Worm (Caenorhabditis elegans) whole organism, early embryonic: ENCODE results near the gene ZK1240.1.
"Not testable (repeated sequence)": the region's sequence is repeated elsewhere in the genome, so short reads cannot be mapped to it uniquely, and the experiment has no call there.

Experiments used
- B0310.2 ChIP-seq: sonication (generic microtip); optimal IDR thresholded peaks from 2 replicates; lab custom pipeline; 2016; ENCODE audit warnings: mild to moderate bottlenecking, missing genetic modification characterization, missing compliant biosample characterization
- F13C5.2 ChIP-seq: sonication (generic microtip); optimal IDR thresholded peaks from 2 replicates; lab custom pipeline; 2017; ENCODE audit warnings: mild to moderate bottlenecking, missing genetic modification characterization, inconsistent platforms, missing compliant biosample characterization
- aly-1 ChIP-seq: sonication (generic microtip); optimal IDR thresholded peaks from 2 replicates; lab custom pipeline; 2016; ENCODE audit warnings: missing genetic modification characterization, missing compliant biosample characterization
- ama-1 ChIP-seq: fragments of 150-350 bp; optimal IDR thresholded peaks from 2 replicates; lab custom pipeline; 2014
- ceh-13 ChIP-seq: fragments of 200-800 bp; sonication (Bioruptor generic); optimal IDR thresholded peaks from 2 replicates; lab custom pipeline; 2018; ENCODE audit warnings: mild to moderate bottlenecking, missing genetic modification characterization, missing compliant biosample characterization
- ceh-36 ChIP-seq: sonication (generic microtip); optimal IDR thresholded peaks from 2 replicates; lab custom pipeline; 2016; ENCODE audit warnings: missing genetic modification characterization, inconsistent platforms, missing compliant biosample characterization
- ets-7 ChIP-seq: sonication (generic microtip); optimal IDR thresholded peaks from 2 replicates; lab custom pipeline; 2016; ENCODE audit warnings: missing genotype, missing genetic modification characterization, missing compliant biosample characterization
- flt-1 ChIP-seq: fragments of 200-800 bp; sonication (Bioruptor generic); IDR thresholded peaks from 2 replicates; pipeline ENCODE4 v1.3.6; 2022; ENCODE audit warnings: missing genetic modification characterization, missing compliant biosample characterization
- hmbx-1 ChIP-seq: sonication (generic microtip); optimal IDR thresholded peaks from 2 replicates; lab custom pipeline; 2016; ENCODE audit warnings: mild to moderate bottlenecking, missing genetic modification characterization, missing compliant biosample characterization
- hmg-4 ChIP-seq: fragments of 200-800 bp; sonication (Bioruptor generic); optimal IDR thresholded peaks from 2 replicates; lab custom pipeline; 2018; ENCODE audit warnings: mild to moderate bottlenecking, missing genetic modification characterization, missing compliant biosample characterization
- hnd-1 ChIP-seq: sonication (generic microtip); optimal IDR thresholded peaks from 2 replicates; lab custom pipeline; 2016; ENCODE audit warnings: missing genetic modification characterization, missing compliant biosample characterization
- pes-1 ChIP-seq: fragments of 200-800 bp; sonication (Bioruptor generic); IDR thresholded peaks from 2 replicates; pipeline ENCODE4 v1.3.6; 2022; ENCODE audit warnings: missing genetic modification reagents, missing genetic modification characterization, missing compliant biosample characterization
- scrt-1 ChIP-seq: fragments of 200-800 bp; sonication (Bioruptor generic); IDR thresholded peaks from 2 replicates; pipeline ENCODE4 v1.3.6; 2022; ENCODE audit warnings: missing genetic modification characterization, missing compliant biosample characterization
- sea-1 ChIP-seq: fragments of 200-800 bp; sonication (Bioruptor generic); conservative IDR thresholded peaks from 2 replicates; pipeline ENCODE4 v1.3.6; 2022; ENCODE audit warnings: missing genetic modification characterization, missing compliant biosample characterization
- tbx-11 ChIP-seq: fragments of 200-800 bp; sonication (Bioruptor generic); IDR thresholded peaks from 2 replicates; pipeline ENCODE4 v1.3.6; 2022; ENCODE audit warnings: missing genetic modification characterization, missing compliant biosample characterization
- tbx-37 ChIP-seq: fragments of 200-800 bp; sonication (Bioruptor generic); conservative IDR thresholded peaks from 2 replicates; pipeline ENCODE4 v1.3.6; 2022; ENCODE audit warnings: missing genetic modification reagents, missing genetic modification characterization, missing compliant biosample characterization
- tra-4 ChIP-seq: sonication (generic microtip); optimal IDR thresholded peaks from 2 replicates; lab custom pipeline; 2017; ENCODE audit warnings: missing genetic modification characterization, missing compliant biosample characterization

The ZK1240.1 gene

DNA sequence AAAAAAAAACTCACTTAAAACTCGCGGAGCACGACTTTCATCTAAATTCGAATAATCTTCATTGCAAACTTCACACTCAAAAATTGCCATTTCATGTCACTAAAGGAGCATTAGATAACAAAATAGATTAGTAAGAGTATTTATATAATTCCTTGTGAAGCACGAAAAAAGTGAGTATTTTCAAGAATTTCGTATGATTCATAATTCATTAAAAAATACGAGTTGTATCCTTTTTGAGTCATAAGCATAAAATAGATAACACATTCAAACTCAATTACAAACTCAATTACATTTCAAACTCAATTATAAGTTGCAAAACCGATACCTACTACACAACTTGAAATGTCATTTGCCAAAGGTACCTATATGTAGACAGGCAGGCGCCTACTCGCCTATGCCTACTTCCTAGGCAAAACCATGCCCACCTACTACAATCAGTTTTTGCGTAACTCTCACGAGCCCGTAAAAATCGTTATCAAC, at the start of gene ZK1240.1, which contains the start of gene ZK1240.8:
TSS of gene ZK1240.1 (plus strand) at position 430 of the 480 bp plus-strand sequence.
TSS of gene ZK1240.8 (minus strand) at position 101 of the 480 bp plus-strand sequence.
- TF ChIP-seq hmg-4 (GFP tag; lab: Kevin White, UChicago) (no peak), flt-1 (GFP tag; lab: Robert Waterston, UW) (no peak), tbx-11 (GFP tag; lab: Robert Waterston, UW) (no peak), ceh-36 (tag; lab: Kevin White, UChicago) (no peak)

DNA sequence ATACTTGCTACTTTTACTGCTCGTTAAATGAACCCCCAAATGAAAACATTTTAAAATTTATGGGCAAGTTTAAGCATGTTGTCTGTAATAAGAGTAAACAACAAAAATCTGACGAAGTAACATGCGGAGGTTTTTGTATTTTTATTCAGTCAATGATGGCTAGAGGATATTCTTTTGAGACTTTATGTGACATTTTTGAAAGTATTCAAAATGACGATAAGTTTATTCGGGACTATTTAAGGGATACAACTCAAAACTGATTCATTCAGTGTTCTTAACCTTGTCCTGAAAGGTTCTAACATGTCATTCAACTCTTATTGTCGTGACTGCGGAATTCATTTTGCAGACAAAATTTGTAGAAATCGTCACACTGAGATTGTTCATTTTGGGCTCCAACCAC, 49.4 kb upstream of the ZK1240.1 start, which contains the start of gene K09F6.11:
TSS of gene K09F6.11 (plus strand) at position 301 of the 400 bp plus-strand sequence.
- TF ChIP-seq sea-1 (GFP tag; lab: Robert Waterston, UW) = no peak
- TF ChIP-seq ama-1 (lab: Kevin White, UChicago) = no peak
- TF ChIP-seq tbx-11 (GFP tag; lab: Robert Waterston, UW) = no peak
- TF ChIP-seq ceh-13 (GFP tag; lab: Kevin White, UChicago) = no peak
- no peak for TF ChIP-seq ceh-36 (tag; lab: Kevin White, UChicago)
- no peak for TF ChIP-seq pes-1 (GFP tag; lab: Robert Waterston, UW)
- no peak for TF ChIP-seq tra-4 (tag; lab: Kevin White, UChicago)
- no peak for TF ChIP-seq hnd-1 (tag; lab: Kevin White, UChicago)
- no peak for TF ChIP-seq ets-7
- TF ChIP-seq tbx-37 (GFP tag; lab: Robert Waterston, UW) = no peak
- TF ChIP-seq flt-1 (GFP tag; lab: Robert Waterston, UW) = no peak
- no peak for TF ChIP-seq hmg-4 (GFP tag; lab: Kevin White, UChicago)

DNA sequence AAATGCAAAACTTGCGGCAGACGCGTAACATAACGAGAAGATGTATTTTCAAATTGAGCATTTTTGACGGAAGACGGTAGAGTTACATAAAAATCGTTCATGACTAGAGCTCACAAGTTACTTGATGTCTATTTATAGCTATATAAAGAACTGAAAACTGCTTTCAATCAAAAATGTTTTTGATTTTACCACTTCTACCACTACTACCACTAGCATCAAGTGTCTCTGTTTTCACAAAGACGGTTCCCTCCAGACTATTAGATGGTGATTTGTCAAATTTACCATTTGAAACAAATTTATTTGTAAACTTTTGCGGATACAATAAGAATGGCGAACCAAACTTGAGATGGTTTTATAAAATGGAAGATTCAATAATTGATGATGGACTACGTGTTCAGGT, 46.6 kb upstream of the ZK1240.1 start, which contains the start of gene K09F6.9:
TSS of gene K09F6.9 (minus strand) at position 101 of the 400 bp plus-strand sequence.
- TF ChIP-seq flt-1 (GFP tag; lab: Robert Waterston, UW); hnd-1 (tag; lab: Kevin White, UChicago); aly-1 (tag; lab: Kevin White, UChicago): not testable (repeated sequence)

DNA sequence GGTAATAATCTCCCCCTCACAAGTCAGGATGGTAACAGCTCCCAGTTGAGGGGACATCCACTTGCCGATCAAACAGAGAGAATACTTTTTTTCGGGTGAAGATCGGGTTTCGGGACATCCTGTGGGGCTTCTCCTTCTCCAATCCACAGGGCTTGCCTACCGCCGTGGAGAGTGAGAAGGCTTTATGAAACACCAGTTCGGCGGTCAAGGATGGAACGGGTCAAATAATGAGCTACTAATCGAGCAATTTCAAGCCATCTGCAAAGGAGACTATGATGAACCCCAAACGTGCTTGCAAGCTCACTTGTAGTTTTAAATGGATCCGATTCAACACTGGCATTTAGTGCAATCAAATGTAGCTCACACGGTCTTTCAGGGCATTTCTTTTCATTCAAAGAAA, 44.5 kb upstream of the ZK1240.1 start:
- TF ChIP-seq pes-1 (GFP tag; lab: Robert Waterston, UW) = no peak
- TF ChIP-seq ceh-36 (tag; lab: Kevin White, UChicago) = no peak
- no peak for TF ChIP-seq hmg-4 (GFP tag; lab: Kevin White, UChicago)
- no peak for TF ChIP-seq tbx-37 (GFP tag; lab: Robert Waterston, UW)
- no peak for TF ChIP-seq ama-1 (lab: Kevin White, UChicago)
- no peak for TF ChIP-seq tbx-11 (GFP tag; lab: Robert Waterston, UW)
- TF ChIP-seq B0310.2 (tag; lab: Kevin White, UChicago) = no peak
- no peak for TF ChIP-seq ets-7
- no peak for TF ChIP-seq flt-1 (GFP tag; lab: Robert Waterston, UW)
- TF ChIP-seq aly-1 (tag; lab: Kevin White, UChicago) = no peak
- no peak for TF ChIP-seq F13C5.2 (tag; lab: Kevin White, UChicago)
- no peak for TF ChIP-seq scrt-1 (GFP tag; lab: Robert Waterston, UW)
- no peak for TF ChIP-seq tra-4 (tag; lab: Kevin White, UChicago)
- TF ChIP-seq sea-1 (GFP tag; lab: Robert Waterston, UW) = no peak
- no peak for TF ChIP-seq ceh-13 (GFP tag; lab: Kevin White, UChicago)
- TF ChIP-seq hnd-1 (tag; lab: Kevin White, UChicago) = no peak
- TF ChIP-seq hmbx-1 (tag; lab: Kevin White, UChicago) = no peak

DNA sequence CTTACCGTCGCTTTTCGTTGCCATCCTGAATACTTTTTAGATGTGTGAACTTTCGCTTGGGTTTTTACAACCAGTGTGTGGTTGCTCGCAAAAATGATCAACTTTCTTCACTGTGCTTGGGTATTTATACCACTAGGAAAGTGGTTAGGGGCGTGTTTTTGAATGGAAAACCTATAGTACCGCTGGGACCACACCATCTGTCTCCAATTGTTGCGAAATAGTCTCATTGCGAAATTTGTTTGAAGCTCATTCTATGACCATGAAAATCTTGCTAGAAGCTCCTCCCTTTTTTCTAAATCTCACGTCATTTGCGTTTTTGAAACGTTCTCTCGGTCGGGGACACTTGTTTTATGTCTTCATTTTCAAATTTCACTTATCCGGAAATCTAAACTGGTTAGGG, 40.4 kb upstream of the ZK1240.1 start, which contains the start of the genes K09F6.10 and K09F6.13:
TSS of gene K09F6.10 (minus strand) at position 86 of the 400 bp plus-strand sequence.
TSS of gene K09F6.13 (plus strand) at position 317 of the 400 bp plus-strand sequence.
- no peak for TF ChIP-seq hmbx-1 (tag; lab: Kevin White, UChicago)
- no peak for TF ChIP-seq ceh-36 (tag; lab: Kevin White, UChicago)
- TF ChIP-seq aly-1 (tag; lab: Kevin White, UChicago) = no peak
- no peak for TF ChIP-seq ceh-13 (GFP tag; lab: Kevin White, UChicago)
- TF ChIP-seq hmg-4 (GFP tag; lab: Kevin White, UChicago) = no peak
- no peak for TF ChIP-seq tbx-37 (GFP tag; lab: Robert Waterston, UW)
- TF ChIP-seq ets-7 = no peak
- TF ChIP-seq flt-1 (GFP tag; lab: Robert Waterston, UW) = no peak
- TF ChIP-seq ama-1 (lab: Kevin White, UChicago) = no peak
- no peak for TF ChIP-seq sea-1 (GFP tag; lab: Robert Waterston, UW)
- TF ChIP-seq tbx-11 (GFP tag; lab: Robert Waterston, UW) = no peak
- TF ChIP-seq tra-4 (tag; lab: Kevin White, UChicago) = no peak
- TF ChIP-seq pes-1 (GFP tag; lab: Robert Waterston, UW) = no peak
- no peak for TF ChIP-seq B0310.2 (tag; lab: Kevin White, UChicago)
- no peak for TF ChIP-seq scrt-1 (GFP tag; lab: Robert Waterston, UW)
- no peak for TF ChIP-seq F13C5.2 (tag; lab: Kevin White, UChicago)

DNA sequence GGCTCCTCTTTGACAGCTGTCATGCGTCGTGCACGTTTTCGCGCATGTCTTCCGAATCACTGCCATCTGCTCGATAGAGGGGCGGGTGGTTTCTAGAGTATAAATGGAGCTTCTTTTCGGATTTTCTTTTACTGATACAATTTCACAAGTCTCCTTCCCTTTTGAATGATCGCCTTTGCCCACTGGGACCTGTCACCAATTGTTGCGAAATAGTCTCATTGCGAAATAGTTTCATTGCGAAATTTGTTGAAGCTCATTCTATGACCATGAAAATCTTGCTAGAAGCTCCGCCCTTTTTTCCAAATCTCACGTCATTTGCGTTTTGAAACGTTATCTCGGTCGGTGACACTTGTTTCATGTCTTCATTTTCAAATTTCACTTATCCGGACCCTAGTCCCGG, 39.8 kb upstream of the ZK1240.1 start:
- TF ChIP-seq flt-1 (GFP tag; lab: Robert Waterston, UW) (no peak), pes-1 (GFP tag; lab: Robert Waterston, UW) (no peak), hnd-1 (tag; lab: Kevin White, UChicago) (no peak), ets-7 (no peak), scrt-1 (GFP tag; lab: Robert Waterston, UW) (no peak), tbx-37 (GFP tag; lab: Robert Waterston, UW) (no peak), ceh-36 (tag; lab: Kevin White, UChicago) (no peak), aly-1 (tag; lab: Kevin White, UChicago) (no peak), hmbx-1 (tag; lab: Kevin White, UChicago) (no peak), F13C5.2 (tag; lab: Kevin White, UChicago) (no peak), ceh-13 (GFP tag; lab: Kevin White, UChicago) (no peak), tra-4 (tag; lab: Kevin White, UChicago) (no peak), B0310.2 (tag; lab: Kevin White, UChicago) (no peak)

DNA sequence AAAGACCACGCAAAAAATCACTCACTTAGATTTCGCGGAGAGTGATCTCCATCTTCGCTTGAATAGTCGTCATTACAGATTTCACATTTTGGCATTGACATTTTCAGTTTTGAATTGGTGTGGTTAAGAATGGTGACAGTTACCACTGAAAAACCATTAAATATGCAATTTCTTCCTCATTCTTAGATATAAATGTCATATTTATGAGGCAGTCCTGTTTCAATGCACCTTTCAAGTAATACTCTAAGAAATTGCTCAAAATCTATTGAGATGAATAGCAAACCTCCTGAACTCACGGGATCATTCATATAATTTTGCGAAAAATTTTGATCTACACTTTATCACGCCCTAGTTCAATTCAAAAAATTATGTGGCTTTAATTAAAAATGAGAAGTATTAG, 37.2 kb upstream of the ZK1240.1 start, which contains the start of gene K09F6.7:
TSS of gene K09F6.7 (minus strand) at position 101 of the 400 bp plus-strand sequence.
- TF ChIP-seq pes-1 (GFP tag; lab: Robert Waterston, UW) (no peak), hmg-4 (GFP tag; lab: Kevin White, UChicago) (no peak)
